Worm (Caenorhabditis elegans): ENCODE measurements around the gene C14A4.9.
A peak's percentile ranks its signal among the peaks of the same experiment; 100 is the strongest.

C14A4.9 gene

DNA sequence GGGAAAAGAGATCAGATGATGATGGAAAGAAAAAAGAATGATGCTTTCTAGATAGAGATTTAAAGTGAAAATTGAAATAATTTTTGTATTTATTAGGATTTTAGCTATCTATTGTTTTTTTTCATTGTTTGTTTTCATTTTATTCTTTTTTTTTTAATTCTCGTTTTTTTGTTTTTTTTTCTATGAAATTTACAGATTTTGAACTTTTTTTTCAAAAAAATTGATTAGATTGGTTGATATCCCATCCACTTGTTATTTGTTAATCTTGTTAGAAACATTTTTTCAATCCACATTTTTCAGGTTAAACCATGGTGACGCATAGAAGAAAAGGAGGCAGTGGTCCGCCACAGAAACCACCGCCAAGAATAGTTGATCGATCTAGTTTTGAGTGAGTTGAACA, 15.1 kb upstream of the C14A4.9 start, which contains the start of gene algn-9:
TSS of gene algn-9 (plus strand) at position 301 of the 400 bp plus-strand sequence.
- TF ChIP-seq mab-5 (tag; optimal IDR thresholded peaks at IDR 0.05) (no peak), flh-1 (GFP tag; optimal IDR thresholded peaks at IDR 0.05) (no peak), nhr-237 (tag; optimal IDR thresholded peaks at IDR 0.05) (no peak), lin-13 (tag; optimal IDR thresholded peaks at IDR 0.05) (no peak), ceh-83 (GFP tag; optimal IDR thresholded peaks at IDR 0.05) (no peak), hlh-1 (tag; optimal IDR thresholded peaks at IDR 0.05) (no peak), M03D4.4 (tag; optimal IDR thresholded peaks at IDR 0.05) (no peak), mep-1 (tag; optimal IDR thresholded peaks at IDR 0.05) (no peak), drap-1 (GFP tag; optimal IDR thresholded peaks at IDR 0.05) (no peak), unc-62 (GFP tag; optimal IDR thresholded peaks at IDR 0.05) (no peak), blmp-1 (tag; optimal IDR thresholded peaks at IDR 0.05) (no peak), zip-8 (tag; optimal IDR thresholded peaks at IDR 0.05) (no peak), lsy-2 (tag; optimal IDR thresholded peaks at IDR 0.05) (no peak), nhr-2 (tag; optimal IDR thresholded peaks at IDR 0.05) (no peak), lin-32 (GFP tag; optimal IDR thresholded peaks at IDR 0.05) (no peak), elt-3 (tag; optimal IDR thresholded peaks at IDR 0.05) (no peak), ztf-11 (tag; optimal IDR thresholded peaks at IDR 0.05) (no peak), ham-2 (GFP tag; optimal IDR thresholded peaks at IDR 0.05) (no peak), unc-120 (tag; optimal IDR thresholded peaks at IDR 0.05; ENCODE audit: poor library complexity, severe bottlenecking) (no peak), bed-3 (GFP tag; optimal IDR thresholded peaks at IDR 0.05) (no peak)

ce11 chrII:10587742-10588141, 11.4 kb upstream of the C14A4.9 start, which contains the start of gene crn-3:
Gene crn-3 (plus strand): TSS chrII:10588042.
- no peak for TF ChIP-seq lin-13 (tag; optimal IDR thresholded peaks at IDR 0.05)
- TF ChIP-seq hlh-1 (tag; optimal IDR thresholded peaks at IDR 0.05): no peak
- no peak for TF ChIP-seq elt-1 (tag; optimal IDR thresholded peaks at IDR 0.05; ENCODE audit: borderline replicate concordance, insufficient read depth)
- TF ChIP-seq flh-1 (GFP tag; optimal IDR thresholded peaks at IDR 0.05): no peak
- no peak for TF ChIP-seq mab-5 (tag; optimal IDR thresholded peaks at IDR 0.05)

- TF ChIP-seq unc-62 (GFP tag; optimal IDR thresholded peaks at IDR 0.05) (no peak), elt-1 (tag; optimal IDR thresholded peaks at IDR 0.05; ENCODE audit: borderline replicate concordance, insufficient read depth) (no peak), mls-2 (tag; optimal IDR thresholded peaks at IDR 0.05) (no peak), ham-2 (GFP tag; optimal IDR thresholded peaks at IDR 0.05) (no peak), nhr-28 (tag; optimal IDR thresholded peaks at IDR 0.05) (no peak), tbx-8 (GFP tag; optimal IDR thresholded peaks at IDR 0.05) (no peak), snpc-4 (tag; optimal IDR thresholded peaks at IDR 0.05) (no peak), hlh-1 (tag; optimal IDR thresholded peaks at IDR 0.05) (no peak), ceh-39 (tag; optimal IDR thresholded peaks at IDR 0.05) (no peak), lin-13 (tag; optimal IDR thresholded peaks at IDR 0.05) (no peak), ceh-83 (GFP tag; optimal IDR thresholded peaks at IDR 0.05) (no peak), ces-1 (GFP tag; optimal IDR thresholded peaks at IDR 0.05) (no peak), lsy-2 (tag; optimal IDR thresholded peaks at IDR 0.05) (no peak), cnd-1 (tag; optimal IDR thresholded peaks at IDR 0.05) (no peak), zip-8 (tag; optimal IDR thresholded peaks at IDR 0.05) (no peak)
Measured at ce11 chrII:10592452-10592851, 6.7 kb upstream of the C14A4.9 start, which contains the start of gene crn-5. Gene crn-5 (plus strand): TSS chrII:10592752.

DNA sequence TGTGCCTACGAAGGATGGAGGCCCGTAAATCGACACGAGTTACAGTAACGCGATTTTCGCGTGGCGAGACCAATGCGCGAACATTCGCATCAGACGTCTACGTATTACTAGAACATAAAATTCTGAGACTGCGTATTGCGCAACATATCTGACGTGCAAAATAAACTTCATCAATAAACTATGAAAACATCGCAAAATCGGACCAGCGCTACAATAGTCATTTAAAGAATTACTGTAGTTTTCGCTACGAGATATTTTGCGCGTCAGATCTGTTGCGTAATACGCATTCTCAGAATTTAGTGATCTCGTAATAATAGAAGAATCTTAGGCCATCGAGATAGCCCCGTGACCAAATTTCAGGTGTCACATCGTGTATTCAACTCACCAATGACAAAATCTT, 4.8 kb upstream of the C14A4.9 start:
- TF ChIP-seq pha-4 (tag; optimal IDR thresholded peaks at IDR 0.05): no peak
- no peak for TF ChIP-seq cnd-1 (tag; optimal IDR thresholded peaks at IDR 0.05)
- no peak for TF ChIP-seq unc-120 (tag; optimal IDR thresholded peaks at IDR 0.05; ENCODE audit: poor library complexity, severe bottlenecking)
- TF ChIP-seq lsy-2 (tag; optimal IDR thresholded peaks at IDR 0.05): no peak
- TF ChIP-seq zip-8 (tag; optimal IDR thresholded peaks at IDR 0.05): peak; percentile 94
- no peak for TF ChIP-seq drap-1 (GFP tag; optimal IDR thresholded peaks at IDR 0.05)
- TF ChIP-seq ztf-11 (tag; optimal IDR thresholded peaks at IDR 0.05): no peak
- no peak for TF ChIP-seq tbx-8 (GFP tag; optimal IDR thresholded peaks at IDR 0.05)

ce11 chrII:10594758-10595157, 4.4 kb upstream of the C14A4.9 start, which contains the start of gene C14A4.6:
Gene C14A4.6 (minus strand): TSS chrII:10594776.
- TF ChIP-seq nhr-76 (tag; optimal IDR thresholded peaks at IDR 0.05) (no peak), hlh-1 (tag; optimal IDR thresholded peaks at IDR 0.05) (no peak), ces-1 (GFP tag; optimal IDR thresholded peaks at IDR 0.05) (no peak)

DNA sequence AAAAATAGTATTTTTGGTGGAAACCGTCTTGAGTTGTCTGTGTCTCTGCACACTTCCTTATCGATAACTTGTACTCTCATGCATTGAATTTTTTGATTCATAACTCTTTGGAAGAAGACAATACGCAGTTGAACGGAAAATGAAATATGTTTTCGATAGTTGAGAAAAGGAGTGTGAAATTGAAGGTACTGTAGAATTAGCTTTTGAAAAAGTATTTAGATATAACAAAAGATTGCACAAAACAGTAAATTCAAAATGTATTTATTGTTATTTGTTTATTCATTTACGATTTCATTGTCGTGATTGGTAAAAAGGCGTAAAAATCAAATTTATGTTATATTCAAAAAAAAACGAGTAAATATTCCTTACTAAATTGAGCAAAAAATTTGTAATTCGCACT, 2.7 kb upstream of the C14A4.9 start, which contains the start of gene C14A4.7:
TSS of gene C14A4.7 (minus strand) at position 101 of the 400 bp plus-strand sequence.
- TF ChIP-seq ceh-83 (GFP tag; optimal IDR thresholded peaks at IDR 0.05) (no peak), ham-2 (GFP tag; optimal IDR thresholded peaks at IDR 0.05) (no peak), ztf-11 (tag; optimal IDR thresholded peaks at IDR 0.05) (no peak), lin-32 (GFP tag; optimal IDR thresholded peaks at IDR 0.05) (no peak), nhr-237 (tag; optimal IDR thresholded peaks at IDR 0.05) (no peak), unc-62 (GFP tag; optimal IDR thresholded peaks at IDR 0.05) (no peak), M03D4.4 (tag; optimal IDR thresholded peaks at IDR 0.05) (no peak), nhr-28 (tag; optimal IDR thresholded peaks at IDR 0.05) (no peak), lin-13 (tag; optimal IDR thresholded peaks at IDR 0.05) (no peak), sem-2 (GFP tag; optimal IDR thresholded peaks at IDR 0.05) (no peak), zip-8 (tag; optimal IDR thresholded peaks at IDR 0.05) (no peak), cnd-1 (tag; optimal IDR thresholded peaks at IDR 0.05) (no peak), nhr-2 (tag; optimal IDR thresholded peaks at IDR 0.05) (no peak), ces-1 (GFP tag; optimal IDR thresholded peaks at IDR 0.05) (no peak)
